Worm (Caenorhabditis elegans) whole organism, L1 larva: ENCODE data around the gene ced-8.

Experiments
- C34B4.2 ChIP-seq: sonication (generic microtip); optimal IDR thresholded peaks from 2 replicates; lab custom pipeline; 2017; ENCODE audit warnings: mild to moderate bottlenecking, missing genetic modification characterization, missing compliant biosample characterization
- blmp-1 ChIP-seq: fragments of 150-350 bp; optimal IDR thresholded peaks from 2 replicates; lab custom pipeline; 2014; ENCODE audit warnings: missing biosample characterization, missing genetic modification characterization
- efl-1 ChIP-seq, 4 experiments: fragments of 150-350 bp; optimal IDR thresholded peaks in 3 of 4; peaks in 1 of 4; 1 replicate in 1 of 4; 2 replicates in 3 of 4; lab custom pipeline; 2014; ENCODE audit warnings: missing biosample characterization in 2 of 4, missing genetic modification characterization in 2 of 4, missing genetic modification reagents in 2 of 4
- egl-13 ChIP-seq: sonication (generic microtip); optimal IDR thresholded peaks from 2 replicates; lab custom pipeline; 2016; ENCODE audit warnings: missing genotype, missing genetic modification reagents, missing genetic modification characterization, missing compliant biosample characterization
- mab-9 ChIP-seq: fragments of 200-800 bp; sonication (Bioruptor generic); IDR thresholded peaks from 2 replicates; pipeline ENCODE4 v1.3.6; 2022; ENCODE audit warnings: missing genetic modification reagents, missing genetic modification characterization, missing compliant biosample characterization
- mef-2 ChIP-seq: fragments of 150-350 bp; optimal IDR thresholded peaks from 2 replicates; lab custom pipeline; 2014; ENCODE audit warnings: missing biosample characterization, missing genetic modification characterization
- pqm-1 ChIP-seq: sonication (generic microtip); optimal IDR thresholded peaks from 3 replicates; lab custom pipeline; 2017; ENCODE audit warnings: missing biosample characterization, missing genetic modification characterization
- skn-1 ChIP-seq: fragments of 150-350 bp; optimal IDR thresholded peaks from 2 replicates; lab custom pipeline; 2014; ENCODE audit warnings: missing biosample characterization, missing genetic modification characterization
- snpc-4 ChIP-seq: fragments of 150-350 bp; optimal IDR thresholded peaks from 2 replicates; lab custom pipeline; 2014; ENCODE audit warnings: missing biosample characterization, missing genetic modification characterization

DNA sequence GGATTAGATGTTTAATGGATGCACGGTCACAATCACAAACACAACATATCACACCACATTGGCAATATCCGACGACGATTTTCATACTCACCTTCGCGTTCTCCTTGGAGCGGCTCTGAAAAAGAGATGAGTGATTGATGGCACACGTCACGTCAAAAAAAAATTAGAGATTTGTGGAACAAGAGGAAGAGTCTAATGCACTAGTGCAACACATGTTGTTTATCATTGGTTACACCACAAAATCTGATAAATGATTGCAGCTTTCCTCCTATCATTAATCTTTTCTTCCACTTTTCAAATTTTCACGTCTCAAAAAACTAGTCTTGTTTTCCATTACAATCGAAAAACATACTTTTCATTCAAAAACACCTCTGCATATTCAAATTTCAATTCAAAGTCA lies 26.2 kb downstream of the ced-8 start:
- no peak for TF ChIP-seq pqm-1
- TF ChIP-seq mab-9 (GFP tag; lab: Robert Waterston, UW), result no peak
- no peak for TF ChIP-seq skn-1 (tag; lab: Kevin White, UChicago)
- TF ChIP-seq efl-1 (optimal IDR thresholded peaks at IDR 0.05; lab: Kevin White, UChicago), result no peak
- no peak for TF ChIP-seq efl-1 (GFP tag; optimal IDR thresholded peaks at IDR 0.05 in 1 of 2; lab: Kevin White, UChicago)
- TF ChIP-seq blmp-1 (tag; lab: Kevin White, UChicago), result no peak
- TF ChIP-seq snpc-4 (tag; lab: Kevin White, UChicago), result no peak
- no peak for TF ChIP-seq C34B4.2
- TF ChIP-seq egl-13, result no peak
- no peak for TF ChIP-seq mef-2 (tag; lab: Kevin White, UChicago)
